Worm (Caenorhabditis elegans) whole organism, midembryonic: ENCODE data around the gene F47F2.3.

Source experiments
- T22C8.4 ChIP-seq: fragments of 200-800 bp; sonication (Bioruptor generic); IDR thresholded peaks from 2 replicates; pipeline ENCODE4 v1.3.6; 2022; ENCODE audit warnings: missing genetic modification characterization, missing compliant biosample characterization
- cog-1 ChIP-seq: sonication (generic microtip); optimal IDR thresholded peaks from 2 replicates; lab custom pipeline; 2016; ENCODE audit warnings: missing genetic modification characterization, missing compliant biosample characterization
- flt-1 ChIP-seq: fragments of 200-800 bp; sonication (Bioruptor generic); IDR thresholded peaks from 2 replicates; pipeline ENCODE4 v1.3.6; 2022; ENCODE audit warnings: missing genetic modification characterization, missing compliant biosample characterization
- klf-2 ChIP-seq: fragments of 200-800 bp; sonication (Bioruptor generic); conservative IDR thresholded peaks from 2 replicates; pipeline ENCODE4 v1.3.6; 2022; ENCODE audit warnings: missing genetic modification reagents, missing genetic modification characterization, missing compliant biosample characterization
- med-1 ChIP-seq: sonication (generic microtip); optimal IDR thresholded peaks from 2 replicates; lab custom pipeline; 2017; ENCODE audit warnings: missing genetic modification characterization, mild to moderate bottlenecking, missing compliant biosample characterization, antibody characterized with exemption, missing genetic modification reagents; ENCODE audit not compliant: insufficient read depth
- ref-1 ChIP-seq: fragments of 200-800 bp; sonication (Bioruptor generic); conservative IDR thresholded peaks from 2 replicates; pipeline ENCODE4 v1.3.6; 2022; ENCODE audit warnings: missing genetic modification reagents, missing genetic modification characterization, missing compliant biosample characterization
- tab-1 ChIP-seq: fragments of 200-800 bp; sonication (Bioruptor generic); IDR thresholded peaks from 2 replicates; pipeline ENCODE4 v1.3.6; 2022; ENCODE audit warnings: missing genetic modification characterization, missing compliant biosample characterization
- ztf-23 ChIP-seq: fragments of 200-800 bp; sonication (Bioruptor generic); IDR thresholded peaks from 2 replicates; pipeline ENCODE4 v1.3.6; 2022; ENCODE audit warnings: missing genetic modification reagents, missing genetic modification characterization, missing compliant biosample characterization
- ztf-29 ChIP-seq: fragments of 200-800 bp; sonication (Bioruptor generic); IDR thresholded peaks from 2 replicates; pipeline ENCODE4 v1.3.6; 2022; ENCODE audit warnings: missing genetic modification reagents, missing genetic modification characterization, missing compliant biosample characterization

Gene F47F2.3

ce11 chrX:3901389-3901788, 5.9 kb upstream of the F47F2.3 start:
- TF ChIP-seq cog-1 (tag; lab: Kevin White, UChicago) (no peak), med-1 (GFP tag; lab: Kevin White, UChicago) (no peak), ztf-23 (no peak), klf-2 (GFP tag; lab: Robert Waterston, UW) (no peak), flt-1 (GFP tag; lab: Robert Waterston, UW) (no peak), ref-1 (no peak), ztf-29 (no peak), tab-1 (GFP tag; lab: Robert Waterston, UW) (no peak), T22C8.4 (GFP tag; lab: Robert Waterston, UW) (no peak)

DNA sequence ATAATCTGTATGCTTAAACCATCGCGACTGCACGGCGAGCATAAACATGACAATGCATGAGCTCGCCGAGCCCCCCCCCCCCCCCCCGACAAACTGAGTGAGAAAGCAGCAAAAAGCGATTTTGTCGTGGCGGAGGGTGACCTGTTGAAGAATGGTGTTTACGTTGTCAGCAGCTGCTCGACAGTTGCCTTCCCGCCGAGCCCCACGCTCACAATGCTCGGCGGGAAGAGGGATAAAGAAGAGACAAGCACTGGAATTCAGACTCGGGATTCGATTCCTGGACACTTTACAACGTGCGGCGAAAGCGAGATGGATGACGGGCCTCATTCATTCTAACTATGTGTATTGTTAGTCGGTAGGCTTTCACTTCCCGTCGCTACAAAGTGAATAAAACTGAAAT, 5.2 kb upstream of the F47F2.3 start:
- TF ChIP-seq cog-1 (tag; lab: Kevin White, UChicago) (no peak), flt-1 (GFP tag; lab: Robert Waterston, UW) (no peak), klf-2 (GFP tag; lab: Robert Waterston, UW) (no peak), ztf-29 (no peak), tab-1 (GFP tag; lab: Robert Waterston, UW) (no peak), T22C8.4 (GFP tag; lab: Robert Waterston, UW) (no peak), med-1 (GFP tag; lab: Kevin White, UChicago) (no peak), ztf-23 (no peak), ref-1 (no peak)

- no peak for TF ChIP-seq ztf-29
- no peak for TF ChIP-seq ztf-23
- TF ChIP-seq klf-2 (GFP tag; lab: Robert Waterston, UW): no peak
- no peak for TF ChIP-seq flt-1 (GFP tag; lab: Robert Waterston, UW)
- TF ChIP-seq tab-1 (GFP tag; lab: Robert Waterston, UW): no peak
- no peak for TF ChIP-seq cog-1 (tag; lab: Kevin White, UChicago)
- TF ChIP-seq ref-1: no peak
- TF ChIP-seq med-1 (GFP tag; lab: Kevin White, UChicago): no peak
- no peak for TF ChIP-seq T22C8.4 (GFP tag; lab: Robert Waterston, UW)
Observed at ce11 chrX:3898255-3899177, 3.0 kb upstream of the F47F2.3 start.

ce11 chrX:3887595-3887994, 7.9 kb downstream of the F47F2.3 start:
- TF ChIP-seq ztf-23 (no peak), cog-1 (tag; lab: Kevin White, UChicago) (no peak), ref-1 (no peak), tab-1 (GFP tag; lab: Robert Waterston, UW) (no peak), klf-2 (GFP tag; lab: Robert Waterston, UW) (no peak), ztf-29 (no peak)

DNA sequence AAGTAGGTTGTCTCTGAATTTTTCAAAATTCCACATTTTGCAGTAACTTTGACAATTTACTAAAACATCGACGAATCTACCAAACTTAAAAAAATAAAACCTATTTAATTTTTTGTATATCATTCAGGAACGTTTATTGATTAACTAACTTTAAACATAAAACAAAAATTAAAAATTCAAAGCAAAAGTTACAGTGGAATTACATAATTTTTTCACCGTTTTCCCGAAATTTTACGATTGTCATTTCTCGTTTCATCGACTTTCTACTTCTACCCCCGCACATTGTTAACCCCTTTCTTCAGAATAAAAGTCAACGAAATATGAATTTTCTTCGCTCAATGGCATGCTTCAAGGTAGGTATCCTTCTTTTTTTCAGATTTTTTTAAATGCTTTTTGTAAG, 17.2 kb downstream of the F47F2.3 start, which contains the start of gene F47F2.1:
Gene F47F2.1, plus strand, starts transcription at position 301 of the 400 bp plus-strand sequence.
- TF ChIP-seq med-1 (GFP tag; lab: Kevin White, UChicago): no peak
- no peak for TF ChIP-seq klf-2 (GFP tag; lab: Robert Waterston, UW)
- TF ChIP-seq flt-1 (GFP tag; lab: Robert Waterston, UW): no peak
- no peak for TF ChIP-seq ztf-23
- no peak for TF ChIP-seq cog-1 (tag; lab: Kevin White, UChicago)
- no peak for TF ChIP-seq tab-1 (GFP tag; lab: Robert Waterston, UW)
- TF ChIP-seq ztf-29: no peak
- TF ChIP-seq T22C8.4 (GFP tag; lab: Robert Waterston, UW): no peak
- TF ChIP-seq ref-1: no peak

- TF ChIP-seq klf-2 (GFP tag; lab: Robert Waterston, UW) (no peak), med-1 (GFP tag; lab: Kevin White, UChicago) (no peak), ref-1 (no peak), cog-1 (tag; lab: Kevin White, UChicago) (no peak)
Observed at ce11 chrX:3875714-3876113, 19.8 kb downstream of the F47F2.3 start.

ce11 chrX:3873445-3873844, 22.0 kb downstream of the F47F2.3 start, which contains the start of gene lim-4:
TSS of gene lim-4 (minus strand) at chrX:3873545.
- no peak for TF ChIP-seq klf-2 (GFP tag; lab: Robert Waterston, UW)
- TF ChIP-seq med-1 (GFP tag; lab: Kevin White, UChicago): no peak
- TF ChIP-seq cog-1 (tag; lab: Kevin White, UChicago): no peak
- TF ChIP-seq T22C8.4 (GFP tag; lab: Robert Waterston, UW): no peak
- no peak for TF ChIP-seq ref-1
- TF ChIP-seq tab-1 (GFP tag; lab: Robert Waterston, UW): no peak
- TF ChIP-seq ztf-29: no peak
- TF ChIP-seq flt-1 (GFP tag; lab: Robert Waterston, UW): no peak
- TF ChIP-seq ztf-23: no peak

DNA sequence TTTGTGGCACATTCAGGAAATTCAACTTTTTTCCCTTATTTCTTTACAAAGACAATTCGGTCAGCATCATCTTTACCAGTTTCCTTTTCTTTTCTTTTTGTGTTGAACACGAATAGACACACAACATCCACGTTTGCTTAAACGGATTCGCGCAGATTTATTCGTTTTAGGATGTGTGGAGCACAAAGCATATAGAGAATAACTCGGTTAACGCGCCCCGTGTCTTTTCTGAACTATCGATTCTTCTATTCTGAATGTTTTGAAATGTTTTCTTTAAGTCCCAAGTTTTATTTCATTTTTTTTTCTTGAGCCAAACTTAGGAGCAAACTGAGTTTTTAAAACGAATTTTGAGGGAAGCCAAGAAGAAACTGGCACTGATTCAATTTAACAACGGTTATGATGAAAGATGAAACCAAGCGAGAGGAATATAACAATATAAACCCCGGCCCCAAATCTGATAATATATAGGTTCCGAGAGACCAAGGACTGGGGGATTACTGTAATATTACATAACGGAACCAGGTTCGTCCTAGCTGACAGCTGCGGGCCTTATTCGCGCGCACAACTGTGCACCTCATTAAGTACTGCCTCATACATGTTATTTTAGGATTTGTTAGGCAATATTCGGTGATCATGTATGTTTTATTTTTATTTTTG, 23.8 kb downstream of the F47F2.3 start:
- TF ChIP-seq ztf-29: no peak
- TF ChIP-seq med-1 (GFP tag; lab: Kevin White, UChicago): no peak
- no peak for TF ChIP-seq T22C8.4 (GFP tag; lab: Robert Waterston, UW)
- no peak for TF ChIP-seq ztf-23
- TF ChIP-seq tab-1 (GFP tag; lab: Robert Waterston, UW): no peak
- no peak for TF ChIP-seq flt-1 (GFP tag; lab: Robert Waterston, UW)
- TF ChIP-seq cog-1 (tag; lab: Kevin White, UChicago): no peak
- TF ChIP-seq ref-1: no peak
- no peak for TF ChIP-seq klf-2 (GFP tag; lab: Robert Waterston, UW)

- TF ChIP-seq flt-1 (GFP tag; lab: Robert Waterston, UW) (no peak), med-1 (GFP tag; lab: Kevin White, UChicago) (no peak), ztf-23 (no peak), tab-1 (GFP tag; lab: Robert Waterston, UW) (no peak), klf-2 (GFP tag; lab: Robert Waterston, UW) (no peak), ref-1 (no peak), T22C8.4 (GFP tag; lab: Robert Waterston, UW) (no peak), ztf-29 (no peak), cog-1 (tag; lab: Kevin White, UChicago) (no peak)
Observed at ce11 chrX:3867760-3868159, 27.7 kb downstream of the F47F2.3 start.
